Worm (Caenorhabditis elegans) whole organism, L4 larva: ENCODE measurements around the gene mrps-12.

Experiments
- ceh-62 ChIP-seq: sonication (generic microtip); optimal IDR thresholded peaks from 2 replicates; lab custom pipeline; 2017; ENCODE audit warnings: missing biosample characterization, missing genetic modification characterization
- dmd-8 ChIP-seq: fragments of 200-800 bp; sonication (Bioruptor generic); IDR thresholded peaks from 2 replicates; pipeline ENCODE4 v1.3.6; 2022; ENCODE audit warnings: missing genetic modification characterization, missing compliant biosample characterization
- madf-9 ChIP-seq: fragments of 200-800 bp; sonication (Bioruptor generic); conservative IDR thresholded peaks from 2 replicates; pipeline ENCODE4 v1.3.6; 2022; ENCODE audit warnings: missing genetic modification reagents, missing genetic modification characterization, missing compliant biosample characterization
- nhr-237 ChIP-seq: sonication (generic microtip); optimal IDR thresholded peaks from 2 replicates; lab custom pipeline; 2017; ENCODE audit warnings: missing biosample characterization, missing genetic modification characterization
- nhr-76 ChIP-seq: fragments of 150-350 bp; optimal IDR thresholded peaks from 2 replicates; lab custom pipeline; 2014; ENCODE audit warnings: missing biosample characterization, missing genetic modification characterization
- skn-1 ChIP-seq: fragments of 150-350 bp; optimal IDR thresholded peaks from 2 replicates; lab custom pipeline; 2014; ENCODE audit warnings: missing biosample characterization, missing genetic modification characterization
- unc-39 ChIP-seq: sonication (generic microtip); optimal IDR thresholded peaks from 2 replicates; lab custom pipeline; 2017; ENCODE audit warnings: missing biosample characterization, missing genetic modification characterization
- unc-62 ChIP-seq, 3 experiments: fragments of 150-350 bp in 1 of 3; sonication (generic microtip); optimal IDR thresholded peaks in 2 of 3; peaks in 1 of 3; 1 replicate in 1 of 3; 2 replicates in 2 of 3; lab custom pipeline; 2014 to 2017; ENCODE audit warnings: missing biosample characterization in 3 of 3, missing genetic modification characterization in 3 of 3, missing genetic modification reagents in 3 of 3, missing genotype in 1 of 3

- TF ChIP-seq unc-62 (GFP tag; optimal IDR thresholded peaks at IDR 0.05 in 1 of 2; lab: Kevin White, UChicago) (no peak), unc-62 (tag; optimal IDR thresholded peaks at IDR 0.05; lab: Kevin White, UChicago) (no peak), madf-9 (GFP tag; lab: Robert Waterston, UW) (no peak), ceh-62 (tag; lab: Kevin White, UChicago) (no peak), unc-39 (no peak), skn-1 (no peak), nhr-237 (no peak), dmd-8 (GFP tag; lab: Robert Waterston, UW) (no peak), nhr-76 (tag; lab: Kevin White, UChicago) (no peak)
These were observed 35.3 kb downstream of the mrps-12 start for ce11 chrV:20873144-20873543.
